Fruit fly (Drosophila melanogaster): ENCODE data around the gene CG3407.

The CG3407 gene

dm6 chr2L:3833924-3834323 is 20.7 kb upstream of the CG3407 start (continued):
- TF ChIP-seq pum (GFP tag; optimal IDR thresholded peaks at IDR 0.05) (no peak), CG7357 (GFP tag; IDR thresholded peaks at IDR 0.05) (0 out of 3 replicates have a peak, but pooled peaks have one; percentile 17), fd102C (GFP tag; optimal IDR thresholded peaks at IDR 0.05) (peak; percentile 82)

DNA sequence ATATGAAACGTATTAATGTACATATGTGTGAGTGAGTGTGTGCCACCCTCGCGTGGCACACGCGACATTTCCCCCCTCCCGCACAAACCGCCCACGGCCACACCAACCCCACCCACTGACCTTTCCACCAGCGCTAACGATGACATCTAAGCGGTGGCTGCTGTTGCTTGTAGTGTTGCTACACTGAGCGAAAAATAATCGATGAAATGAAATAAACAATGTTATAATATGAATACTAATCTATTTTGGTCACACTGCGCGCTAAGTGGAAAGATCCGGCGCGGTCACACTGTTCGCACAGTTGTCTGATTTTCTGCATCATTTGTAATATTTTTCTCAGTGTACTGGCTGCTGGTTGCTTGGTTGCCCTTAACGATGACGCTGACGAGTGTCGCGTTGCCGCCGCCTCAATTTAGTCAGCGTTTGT is 19.1 kb upstream of the CG3407 start:
- TF ChIP-seq Chrac-16 (GFP tag; optimal IDR thresholded peaks at IDR 0.05) = peak; percentile 98
- peak; percentile 93 for TF ChIP-seq slou (GFP tag; optimal IDR thresholded peaks at IDR 0.05)
- no peak for TF ChIP-seq mld (GFP tag; IDR thresholded peaks at IDR 0.05; ENCODE audit: partially characterized antibody)
- peak; percentile 99 for TF ChIP-seq stwl (tag; optimal IDR thresholded peaks at IDR 0.05)
- TF ChIP-seq nerfin-2 (GFP tag; IDR thresholded peaks at IDR 0.05; ENCODE audit: partially characterized antibody) = 0 out of 2 replicates have a peak, but pooled peaks have one; percentile 33
- TF ChIP-seq CG6175 (GFP tag; IDR thresholded peaks at IDR 0.05) = peak; percentile 72; the same call in 2 of the 3 replicates
- peak; percentile 93 for TF ChIP-seq gt (GFP tag; IDR thresholded peaks at IDR 0.05)
- peak; percentile 93 for TF ChIP-seq grau (tag; optimal IDR thresholded peaks at IDR 0.05)
- TF ChIP-seq abd-A (tag; optimal IDR thresholded peaks at IDR 0.05) = peak; percentile 74
- peak; percentile 99 for TF ChIP-seq tin (GFP tag; optimal IDR thresholded peaks at IDR 0.05)
- peak; percentile 74 for TF ChIP-seq CG6765 (GFP tag; optimal IDR thresholded peaks at IDR 0.05)
- TF ChIP-seq Sin3A (optimal IDR thresholded peaks at IDR 0.05) = no peak
- peak; percentile 94 for TF ChIP-seq CG11456 (GFP tag; IDR thresholded peaks at IDR 0.05)
- peak; percentile 93 for TF ChIP-seq sens-2 (GFP tag; IDR thresholded peaks at IDR 0.05)
- no peak for TF ChIP-seq yki (optimal IDR thresholded peaks at IDR 0.05)
- peak; percentile 97 for TF ChIP-seq phol (tag; optimal IDR thresholded peaks at IDR 0.05)
- TF ChIP-seq CG4282 (GFP tag; optimal IDR thresholded peaks at IDR 0.05) = peak; percentile 72
- TF ChIP-seq CG9932 (GFP tag; IDR thresholded peaks at IDR 0.05) = peak; percentile 64
- peak; percentile 96 for TF ChIP-seq CG8765 (GFP tag; IDR thresholded peaks at IDR 0.05)
- TF ChIP-seq CG13123 (GFP tag; optimal IDR thresholded peaks at IDR 0.05) = peak; percentile 93
- peak; percentile 82 for TF ChIP-seq CG6683 (GFP tag; optimal IDR thresholded peaks at IDR 0.05)
- TF ChIP-seq CG12299 (tag; optimal IDR thresholded peaks at IDR 0.05) = peak; percentile 91
- peak; percentile 99 for TF ChIP-seq dmrt11E (tag; optimal IDR thresholded peaks at IDR 0.05)
- peak; percentile 15 to 64 for TF ChIP-seq crp (GFP tag; optimal IDR thresholded peaks at IDR 0.05)
- peak; percentile 1 for TF ChIP-seq CG1832 (GFP tag; optimal IDR thresholded peaks at IDR 0.05)
- TF ChIP-seq repo (GFP tag; optimal IDR thresholded peaks at IDR 0.05) = peak; percentile 95
- peak; percentile 77 for TF ChIP-seq NFAT (GFP tag; IDR thresholded peaks at IDR 0.05)
- TF ChIP-seq HmgZ (tag; optimal IDR thresholded peaks at IDR 0.05) = peak; percentile 92
- TF ChIP-seq scrt (GFP tag; optimal IDR thresholded peaks at IDR 0.05) = peak; percentile 88
- peak; percentile 94 for TF ChIP-seq sqz (GFP tag; optimal IDR thresholded peaks at IDR 0.05)
- TF ChIP-seq C15 (GFP tag; IDR thresholded peaks at IDR 0.05) = peak; percentile 70; the same call in 1 of the 3 replicates
- peak; percentile 94 for TF ChIP-seq sob (GFP tag; IDR thresholded peaks at IDR 0.05)
- peak; percentile 46 for TF ChIP-seq CG7928 (GFP tag; optimal IDR thresholded peaks at IDR 0.05)
- TF ChIP-seq Pdp1 (GFP tag; optimal IDR thresholded peaks at IDR 0.05) = peak; percentile 95 to 97
- TF ChIP-seq Lhr (GFP tag; optimal IDR thresholded peaks at IDR 0.05) = peak; percentile 97
- peak; percentile 76 for TF ChIP-seq al (GFP tag; IDR thresholded peaks at IDR 0.05)
- peak; percentile 98 for TF ChIP-seq fd96Cb (tag; optimal IDR thresholded peaks at IDR 0.05)
- peak; percentile 97 for TF ChIP-seq btn (GFP tag; optimal IDR thresholded peaks at IDR 0.05)
- peak; percentile 75 for TF ChIP-seq luna (GFP tag; optimal IDR thresholded peaks at IDR 0.05)
- TF ChIP-seq sens (GFP tag) = peak; percentile 100
- TF ChIP-seq dimm (GFP tag; IDR thresholded peaks at IDR 0.05) = peak; percentile 86
- peak; percentile 98 for TF ChIP-seq Six4 (GFP tag; optimal IDR thresholded peaks at IDR 0.05)
- TF ChIP-seq CG34376 (GFP tag; optimal IDR thresholded peaks at IDR 0.05) = peak; percentile 47
- peak; percentile 68; the same call in 1 of the 2 replicates for TF ChIP-seq Doc2 (GFP tag; IDR thresholded peaks at IDR 0.05)
- TF ChIP-seq Dref (GFP tag; IDR thresholded peaks at IDR 0.05) = no peak
- TF ChIP-seq pnt (GFP tag; optimal IDR thresholded peaks at IDR 0.05) = peak; percentile 98
- TF ChIP-seq Rx (GFP tag; IDR thresholded peaks at IDR 0.05) = peak; percentile 97

Measured in whole organism, embryonic.